Worm (Caenorhabditis elegans): ENCODE data around the gene ZC395.4.
A peak's percentile ranks its signal among the peaks of the same experiment; 100 is the strongest.

ZC395.4 gene

DNA sequence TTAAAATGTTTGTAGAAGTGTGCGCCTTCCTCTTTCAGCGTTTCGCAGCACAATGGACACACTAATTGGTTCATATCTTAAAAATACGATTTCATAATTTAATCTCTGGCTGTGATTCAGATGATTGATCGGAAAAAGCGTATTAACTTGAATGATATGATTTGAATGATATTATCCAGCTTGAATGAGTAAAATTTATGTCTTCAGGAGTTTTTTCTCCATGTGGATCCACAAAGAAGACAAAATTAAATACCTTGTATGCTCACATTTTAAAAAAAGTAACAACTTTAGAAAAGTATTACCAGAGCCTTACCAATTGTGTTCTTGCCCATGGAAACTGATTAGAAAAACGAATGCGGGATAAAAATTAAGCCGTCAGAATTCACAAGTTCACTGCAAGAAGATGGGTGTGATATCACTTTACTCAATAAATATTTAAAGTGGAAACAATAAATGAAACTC is 3.5 kb downstream of the ZC395.4 start, which contains the start of gene ztf-8 (continued):
- TF ChIP-seq rec-8 (tag; optimal IDR thresholded peaks at IDR 0.05) (no peak), ztf-6 (GFP tag; IDR thresholded peaks at IDR 0.05) (no peak), snpc-1.1 (tag; optimal IDR thresholded peaks at IDR 0.05; ENCODE audit: insufficient read depth) (peak; percentile 54), lin-35 (GFP tag; optimal IDR thresholded peaks at IDR 0.05) (peak in 1 of 3 experiments; percentile 22), Y95B8A.8 (GFP tag; IDR thresholded peaks at IDR 0.05) (no peak), attf-6 (GFP tag; IDR thresholded peaks at IDR 0.05) (0 out of 2 replicates have a peak, but pooled peaks have one; percentile 47), lsl-1 (GFP tag; optimal IDR thresholded peaks at IDR 0.05) (no peak), athp-1 (tag; optimal IDR thresholded peaks at IDR 0.05) (peak; percentile 42), nfya-1 (tag; optimal IDR thresholded peaks at IDR 0.05; ENCODE audit: borderline replicate concordance, insufficient read depth) (no peak), nhr-27 (tag; optimal IDR thresholded peaks at IDR 0.05) (no peak), madf-6 (GFP tag; IDR thresholded peaks at IDR 0.05) (peak; percentile 65), Y53G8AR.9 (GFP tag; conservative IDR thresholded peaks at IDR 0.05) (peak; percentile 66; the same call in 1 of the 2 replicates), ztf-3 (GFP tag; optimal IDR thresholded peaks at IDR 0.05) (no peak), madf-3 (GFP tag; IDR thresholded peaks at IDR 0.05) (0 out of 2 replicates have a peak, but pooled peaks have one; percentile 51), aptf-2 (GFP tag; conservative IDR thresholded peaks at IDR 0.05) (no peak), ama-1 (optimal IDR thresholded peaks at IDR 0.05) (peak; percentile 37), ama-1 (GFP tag; optimal IDR thresholded peaks at IDR 0.05) (peak in 1 of 2 experiments; percentile 5), K11D2.4 (GFP tag; IDR thresholded peaks at IDR 0.05) (no peak), F52B5.7 (tag; optimal IDR thresholded peaks at IDR 0.05) (peak; percentile 10)

DNA sequence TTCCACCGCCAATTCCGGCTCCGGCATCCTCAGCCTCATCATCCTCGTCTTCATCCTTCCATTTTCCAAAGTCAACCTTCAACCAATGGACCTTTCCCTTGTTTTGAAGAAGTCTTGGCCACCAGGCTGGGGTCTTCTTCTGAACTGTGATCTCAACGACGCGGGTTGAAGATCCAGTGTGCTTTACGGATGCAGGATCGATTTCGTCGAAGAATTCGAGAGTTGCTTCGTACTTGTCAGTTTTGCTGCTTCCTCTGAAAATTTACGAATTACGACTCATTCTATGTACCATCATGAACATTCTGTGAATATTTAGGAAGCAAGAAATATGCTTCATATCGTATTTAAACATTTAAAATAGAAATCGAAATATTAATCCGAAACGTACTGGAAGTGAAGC is 4.3 kb downstream of the ZC395.4 start:
- TF ChIP-seq nhr-90 (tag; optimal IDR thresholded peaks at IDR 0.05), result no peak
- TF ChIP-seq mcd-1 (GFP tag; IDR thresholded peaks at IDR 0.05), result peak; percentile 17; the same call in 1 of the 2 replicates
- peak; percentile 27; the same call in 1 of the 2 replicates for TF ChIP-seq hsf-1 (GFP tag; IDR thresholded peaks at IDR 0.05)
- no peak for TF ChIP-seq F22D6.2 (tag; optimal IDR thresholded peaks at IDR 0.05)
- no peak for TF ChIP-seq mes-4 (tag; optimal IDR thresholded peaks at IDR 0.05)
- TF ChIP-seq pbrm-1 (GFP tag; IDR thresholded peaks at IDR 0.05), result no peak
- TF ChIP-seq B0336.3 (GFP tag; IDR thresholded peaks at IDR 0.05), result peak; percentile 25; the same call in 1 of the 2 replicates
- no peak for TF ChIP-seq lin-54 (GFP tag; optimal IDR thresholded peaks at IDR 0.05)
- 0 out of 2 replicates have a peak, but pooled peaks have one; percentile 58 for TF ChIP-seq madf-3 (GFP tag; IDR thresholded peaks at IDR 0.05)
- 0 out of 2 replicates have a peak, but pooled peaks have one; percentile 50 for TF ChIP-seq cebp-2 (GFP tag; IDR thresholded peaks at IDR 0.05)
- TF ChIP-seq hrde-1 (tag; optimal IDR thresholded peaks at IDR 0.05; ENCODE audit: borderline replicate concordance), result no peak
- peak; percentile 37 for TF ChIP-seq lin-26 (GFP tag; IDR thresholded peaks at IDR 0.05)

DNA sequence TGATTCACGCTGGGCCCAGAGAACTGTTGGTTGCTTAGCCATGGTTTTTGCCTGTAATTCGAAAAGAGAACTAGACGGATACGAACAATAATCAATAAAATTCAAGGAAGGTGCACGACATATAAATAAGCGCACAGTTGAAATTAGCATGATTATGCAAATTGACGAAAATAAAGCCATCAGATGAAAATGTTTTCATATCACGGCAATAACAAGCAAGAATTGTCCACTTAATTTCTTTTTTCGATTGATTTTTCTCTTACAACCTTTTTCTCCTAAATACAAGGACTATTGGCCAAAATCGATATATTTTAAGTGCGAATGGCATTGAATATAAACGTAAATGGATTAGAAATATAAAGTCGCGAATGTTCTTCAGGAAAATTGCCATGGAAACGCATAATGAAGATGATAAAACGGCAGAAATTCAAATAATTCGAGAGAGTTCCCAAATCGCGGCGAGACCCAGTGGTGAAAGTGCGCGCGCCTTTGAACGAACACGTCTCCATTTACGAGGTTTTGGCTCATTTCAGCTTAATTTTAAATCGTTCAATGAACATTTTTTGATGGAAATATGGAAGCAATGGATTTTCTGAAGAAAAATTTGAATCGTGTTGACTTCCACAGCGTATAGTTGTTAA is 4.9 kb downstream of the ZC395.4 start, which contains the start of the genes daf-41 and toc-1:
daf-41 (minus strand) TSS at position 51 of the 641 bp plus-strand sequence.
toc-1 (plus strand) TSS at position 537 of the 641 bp plus-strand sequence.
- TF ChIP-seq hsf-1 (GFP tag; IDR thresholded peaks at IDR 0.05) (peak; percentile 83), cebp-2 (GFP tag; IDR thresholded peaks at IDR 0.05) (no peak), F33H1.4 (GFP tag; IDR thresholded peaks at IDR 0.05) (peak; percentile 80), lin-26 (GFP tag; IDR thresholded peaks at IDR 0.05) (no peak), ztf-22 (GFP tag; optimal IDR thresholded peaks at IDR 0.05) (no peak), lsy-27 (tag; optimal IDR thresholded peaks at IDR 0.05; ENCODE audit: borderline replicate concordance, insufficient read depth) (no peak), lin-54 (GFP tag; optimal IDR thresholded peaks at IDR 0.05) (peak; percentile 39), dox-1 (GFP tag; IDR thresholded peaks at IDR 0.05) (peak; percentile 15; the same call in 1 of the 2 replicates), hlh-26 (GFP tag; conservative IDR thresholded peaks at IDR 0.05) (no peak), Y56A3A.18 (GFP tag; IDR thresholded peaks at IDR 0.05) (no peak), Y67H2A.10 (GFP tag; conservative IDR thresholded peaks at IDR 0.05) (no peak), nfya-2 (GFP tag; IDR thresholded peaks at IDR 0.05) (no peak), rec-8 (tag; optimal IDR thresholded peaks at IDR 0.05) (no peak), let-607 (tag; optimal IDR thresholded peaks at IDR 0.05) (peak; percentile 77 to 86), B0336.3 (GFP tag; IDR thresholded peaks at IDR 0.05) (no peak), lin-35 (GFP tag; optimal IDR thresholded peaks at IDR 0.05) (no peak), B0261.1 (tag; optimal IDR thresholded peaks at IDR 0.05) (no peak)
